Worm (Caenorhabditis elegans): ENCODE measurements around the gene T05C3.2.
"Not testable (repeated sequence)": the region's sequence is repeated elsewhere in the genome, so short reads cannot be mapped to it uniquely, and the experiment has no call there.

T05C3.2 gene

ce11 chrV:5493447-5493846 lies at the start of gene T05C3.2:
Gene T05C3.2, plus strand, starts transcription at chrV:5493747.
- no peak for TF ChIP-seq unc-62 (GFP tag; optimal IDR thresholded peaks at IDR 0.05)

- no peak for TF ChIP-seq unc-62 (GFP tag; optimal IDR thresholded peaks at IDR 0.05)
These were observed 49.5 kb upstream of the T05C3.2 start for ce11 chrV:5444037-5444436.

ce11 chrV:5445839-5446238 lies 47.7 kb upstream of the T05C3.2 start, which contains the start of gene F08F3.1:
Gene F08F3.1, plus strand, starts transcription at chrV:5446139.
- TF ChIP-seq unc-62 (GFP tag; optimal IDR thresholded peaks at IDR 0.05) = no peak

ce11 chrV:5447057-5447456 lies 46.5 kb upstream of the T05C3.2 start:
- no peak for TF ChIP-seq unc-62 (GFP tag; optimal IDR thresholded peaks at IDR 0.05)

- no peak for TF ChIP-seq unc-62 (GFP tag; optimal IDR thresholded peaks at IDR 0.05)
These were observed 42.8 kb upstream of the T05C3.2 start for ce11 chrV:5450742-5451141.

ce11 chrV:5453615-5454014 lies 39.9 kb upstream of the T05C3.2 start, which contains the start of gene glc-3:
Gene glc-3, minus strand, starts transcription at chrV:5453715.
- TF ChIP-seq unc-62 (GFP tag; optimal IDR thresholded peaks at IDR 0.05) = no peak

- no peak for TF ChIP-seq unc-62 (GFP tag; optimal IDR thresholded peaks at IDR 0.05)
These were observed 38.6 kb upstream of the T05C3.2 start for ce11 chrV:5454955-5455354.

ce11 chrV:5459806-5460205 lies 33.7 kb upstream of the T05C3.2 start, which contains the start of gene ZC317.2:
Gene ZC317.2, plus strand, starts transcription at chrV:5460106.
- no peak for TF ChIP-seq unc-62 (GFP tag; optimal IDR thresholded peaks at IDR 0.05)

ce11 chrV:5462894-5463293 lies 30.7 kb upstream of the T05C3.2 start, which contains the start of gene srg-67:
Gene srg-67, minus strand, starts transcription at chrV:5462994.
- no peak for TF ChIP-seq unc-62 (GFP tag; optimal IDR thresholded peaks at IDR 0.05)

- no peak for TF ChIP-seq unc-62 (GFP tag; optimal IDR thresholded peaks at IDR 0.05)
These were observed 28.2 kb upstream of the T05C3.2 start, which contains the start of gene srg-68 for ce11 chrV:5465335-5465734. Gene srg-68, minus strand, starts transcription at chrV:5465435.

- not testable (repeated sequence) for TF ChIP-seq unc-62 (GFP tag; optimal IDR thresholded peaks at IDR 0.05)
These were observed 25.1 kb upstream of the T05C3.2 start, which contains the start of gene ZC317.6 for ce11 chrV:5468489-5468888. Gene ZC317.6, minus strand, starts transcription at chrV:5468589.

ce11 chrV:5470930-5471329 lies 22.6 kb upstream of the T05C3.2 start, which contains the start of gene ZC317.7:
Gene ZC317.7, minus strand, starts transcription at chrV:5471030.
- not testable (repeated sequence) for TF ChIP-seq unc-62 (GFP tag; optimal IDR thresholded peaks at IDR 0.05)

ce11 chrV:5477719-5478118 lies 15.8 kb upstream of the T05C3.2 start:
- no peak for TF ChIP-seq unc-62 (GFP tag; optimal IDR thresholded peaks at IDR 0.05)

- TF ChIP-seq unc-62 (GFP tag; optimal IDR thresholded peaks at IDR 0.05) = no peak
These were observed 11.2 kb upstream of the T05C3.2 start, which contains the start of gene srg-66 for ce11 chrV:5482315-5482714. Gene srg-66, minus strand, starts transcription at chrV:5482415.

ce11 chrV:5484866-5485265 lies 8.7 kb upstream of the T05C3.2 start, which contains the start of gene srg-65:
Gene srg-65, minus strand, starts transcription at chrV:5484966.
- no peak for TF ChIP-seq unc-62 (GFP tag; optimal IDR thresholded peaks at IDR 0.05)

ce11 chrV:5487180-5487579 lies 6.4 kb upstream of the T05C3.2 start:
- TF ChIP-seq unc-62 (GFP tag; optimal IDR thresholded peaks at IDR 0.05) = no peak

- TF ChIP-seq unc-62 (GFP tag; optimal IDR thresholded peaks at IDR 0.05) = no peak
These were observed 4.8 kb upstream of the T05C3.2 start, which contains the start of gene grl-18 for ce11 chrV:5488766-5489165. Gene grl-18, minus strand, starts transcription at chrV:5488866.

- TF ChIP-seq unc-62 (GFP tag; optimal IDR thresholded peaks at IDR 0.05) = no peak
These were observed 3.3 kb upstream of the T05C3.2 start, which contains the start of gene T05C3.6 for ce11 chrV:5490205-5490604. Gene T05C3.6, plus strand, starts transcription at chrV:5490445.

Measured in whole organism, dauer.